Fruit fly (Drosophila melanogaster) whole organism, embryonic: Measurements from ENCODE around the gene Art1.

Experiments
- CG11696 ChIP-seq: fragments of 200-800 bp; sonication (Bioruptor generic); IDR thresholded peaks from 2 replicates; pipeline ENCODE4 v1.3.6; 2022; ENCODE audit warnings: missing biosample characterization, missing genetic modification characterization
- CG16779 ChIP-seq: fragments of 200-800 bp; sonication (Bioruptor generic); IDR thresholded peaks from 2 replicates; pipeline ENCODE4 v1.3.6; 2022; ENCODE audit warnings: missing biosample characterization, missing genetic modification characterization
- CG3163 ChIP-seq: fragments of 200-800 bp; sonication (Bioruptor generic); optimal IDR thresholded peaks from 3 replicates; lab custom pipeline; 2016; ENCODE audit warnings: missing biosample characterization, missing genetic modification characterization
- CG5180 ChIP-seq: fragments of 200-800 bp; sonication (Bioruptor generic); optimal IDR thresholded peaks from 3 replicates; lab custom pipeline; 2017; ENCODE audit warnings: missing biosample characterization, missing genetic modification characterization, mild to moderate bottlenecking, moderate library complexity, missing genetic modification reagents
- CG7357 ChIP-seq: fragments of 200-800 bp; sonication (Bioruptor generic); IDR thresholded peaks from 3 replicates; pipeline ENCODE4 v1.3.6; 2022; ENCODE audit warnings: missing biosample characterization, missing genetic modification characterization
- E2f1 ChIP-seq: fragments of 200-800 bp; sonication (Bioruptor generic); IDR thresholded peaks from 2 replicates; pipeline ENCODE4 v1.3.6; 2022; ENCODE audit warnings: missing biosample characterization, missing genetic modification characterization
- Elba2 ChIP-seq: fragments of 200-800 bp; sonication (Bioruptor generic); optimal IDR thresholded peaks from 3 replicates; lab custom pipeline; 2016; ENCODE audit warnings: missing biosample characterization, missing genetic modification characterization
- PHDP ChIP-seq: fragments of 200-800 bp; sonication (Bioruptor generic); optimal IDR thresholded peaks from 3 replicates; lab custom pipeline; 2018; ENCODE audit warnings: missing biosample characterization, mild to moderate bottlenecking, missing genetic modification characterization, moderate library complexity
- phol ChIP-seq: fragments of 200-800 bp; sonication (Bioruptor generic); optimal IDR thresholded peaks from 3 replicates; lab custom pipeline; 2018; ENCODE audit warnings: missing biosample characterization, mild to moderate bottlenecking, missing genetic modification characterization, moderate library complexity
- yki ChIP-seq: fragments of >200 bp; optimal IDR thresholded peaks from 3 replicates; lab custom pipeline; 2018

dm6 chr3R:10755534-10755933 is 32.5 kb downstream of the Art1 start, which contains the start of gene CG14691:
- no peak for TF ChIP-seq CG5180
- no peak for TF ChIP-seq CG7357 (GFP tag; lab: Robert Waterston, UW)
- TF ChIP-seq PHDP (tag; lab: Kevin White, UChicago): no peak
- TF ChIP-seq Elba2 (GFP tag; lab: Kevin White, UChicago): no peak
- TF ChIP-seq E2f1: no peak
- no peak for TF ChIP-seq CG11696
- no peak for TF ChIP-seq phol (tag; lab: Kevin White, UChicago)
- no peak for TF ChIP-seq CG3163
- no peak for TF ChIP-seq CG16779 (GFP tag; lab: Robert Waterston, UW)
- no peak for TF ChIP-seq yki (lab: Kevin White, UChicago)
